Worm (Caenorhabditis elegans) whole organism, L4 larva: ENCODE measurements around the gene sre-15.

ENCODE experiments used
- D1046.2 ChIP-seq: fragments of 200-800 bp; sonication (Bioruptor generic); IDR thresholded peaks from 2 replicates; pipeline ENCODE4 v1.3.6; 2022; ENCODE audit warnings: missing genetic modification characterization, missing compliant biosample characterization
- F26F4.8 ChIP-seq: fragments of 200-800 bp; sonication (Bioruptor generic); conservative IDR thresholded peaks from 2 replicates; pipeline ENCODE4 v1.3.6; 2022; ENCODE audit warnings: missing genetic modification characterization, missing compliant biosample characterization
- F49E8.2 ChIP-seq: sonication (generic microtip); optimal IDR thresholded peaks from 2 replicates; lab custom pipeline; 2016; ENCODE audit warnings: missing compliant biosample characterization, mild to moderate bottlenecking, missing genetic modification characterization, borderline replicate concordance
- T26A8.4 ChIP-seq: fragments of 200-800 bp; sonication (Bioruptor generic); IDR thresholded peaks from 2 replicates; pipeline ENCODE4 v1.3.6; 2022; ENCODE audit warnings: missing genetic modification characterization, missing compliant biosample characterization
- ZK337.2 ChIP-seq: fragments of 200-800 bp; sonication (Bioruptor generic); IDR thresholded peaks from 2 replicates; pipeline ENCODE4 v1.3.6; 2022; ENCODE audit warnings: missing genetic modification reagents, missing genetic modification characterization, missing compliant biosample characterization
- aha-1 ChIP-seq: fragments of 150-350 bp; peaks from one replicate; lab custom pipeline; 2014; ENCODE audit warnings: missing biosample characterization, missing genetic modification characterization
- arid-1 ChIP-seq: fragments of 200-800 bp; sonication (Bioruptor generic); conservative IDR thresholded peaks from 2 replicates; pipeline ENCODE4 v1.3.6; 2022; ENCODE audit warnings: missing genetic modification reagents, missing genetic modification characterization, missing compliant biosample characterization
- attf-4 ChIP-seq: sonication (generic microtip); optimal IDR thresholded peaks from 3 replicates; lab custom pipeline; 2017; ENCODE audit warnings: missing biosample characterization, missing genetic modification characterization
- ceh-62 ChIP-seq: sonication (generic microtip); optimal IDR thresholded peaks from 2 replicates; lab custom pipeline; 2017; ENCODE audit warnings: missing biosample characterization, missing genetic modification characterization
- cey-2 ChIP-seq: sonication (generic microtip); optimal IDR thresholded peaks from 3 replicates; lab custom pipeline; 2017; ENCODE audit warnings: missing genetic modification characterization, mild to moderate bottlenecking, missing compliant biosample characterization, antibody characterized with exemption, borderline replicate concordance; ENCODE audit not compliant: insufficient read depth
- ctbp-1 ChIP-seq: fragments of 200-800 bp; sonication (Bioruptor generic); IDR thresholded peaks from 2 replicates; pipeline ENCODE4 v1.3.6; 2022; ENCODE audit warnings: missing genetic modification reagents, missing genetic modification characterization, missing compliant biosample characterization
- daf-8 ChIP-seq: fragments of 200-800 bp; sonication (Bioruptor generic); IDR thresholded peaks from 2 replicates; pipeline ENCODE4 v1.3.6; 2022; ENCODE audit warnings: missing genetic modification characterization, missing compliant biosample characterization
- duxl-1 ChIP-seq: sonication (generic microtip); optimal IDR thresholded peaks from 2 replicates; lab custom pipeline; 2016; ENCODE audit warnings: mild to moderate bottlenecking, missing genetic modification characterization, moderate library complexity, missing compliant biosample characterization; ENCODE audit not compliant: poor library complexity
- dve-1 ChIP-seq: sonication (generic microtip); optimal IDR thresholded peaks from 2 replicates; lab custom pipeline; 2017; ENCODE audit warnings: antibody characterized with exemption, mild to moderate bottlenecking, missing genetic modification characterization, missing compliant biosample characterization; ENCODE audit not compliant: insufficient read depth
- egl-27 ChIP-seq: sonication (generic microtip); optimal IDR thresholded peaks from 3 replicates; lab custom pipeline; 2017; ENCODE audit warnings: missing biosample characterization, missing genetic modification reagents, missing genetic modification characterization
- egl-43 ChIP-seq: fragments of 200-800 bp; sonication (Bioruptor generic); IDR thresholded peaks from 2 replicates; pipeline ENCODE4 v1.3.6; 2022; ENCODE audit warnings: missing genetic modification reagents, missing genetic modification characterization, missing compliant biosample characterization
- fkh-10 ChIP-seq: fragments of 150-350 bp; optimal IDR thresholded peaks from 2 replicates; lab custom pipeline; 2014; ENCODE audit warnings: missing biosample characterization, missing genetic modification reagents, missing genetic modification characterization
- hlh-30 ChIP-seq: sonication (generic microtip); optimal IDR thresholded peaks from 2 replicates; lab custom pipeline; 2017; ENCODE audit warnings: antibody characterized with exemption, mild to moderate bottlenecking, missing genetic modification characterization, missing compliant biosample characterization; ENCODE audit not compliant: insufficient read depth
- lim-7 ChIP-seq: fragments of 200-800 bp; sonication (Bioruptor generic); IDR thresholded peaks from 2 replicates; pipeline ENCODE4 v1.3.6; 2022; ENCODE audit warnings: missing genetic modification characterization, missing compliant biosample characterization
- lsy-2 ChIP-seq, 2 experiments: fragments of 150-350 bp in 1 of 2; sonication (generic microtip) in 1 of 2; optimal IDR thresholded peaks; 2 replicates each; lab custom pipeline; 2014 to 2017; ENCODE audit warnings: missing biosample characterization in 2 of 2, missing genetic modification characterization in 2 of 2
- madf-9 ChIP-seq: fragments of 200-800 bp; sonication (Bioruptor generic); conservative IDR thresholded peaks from 2 replicates; pipeline ENCODE4 v1.3.6; 2022; ENCODE audit warnings: missing genetic modification reagents, missing genetic modification characterization, missing compliant biosample characterization
- mdt-29 ChIP-seq: fragments of 200-800 bp; sonication (Bioruptor generic); IDR thresholded peaks from 2 replicates; pipeline ENCODE4 v1.3.6; 2022; ENCODE audit warnings: missing genetic modification reagents, missing genetic modification characterization, missing compliant biosample characterization
- mep-1 ChIP-seq: fragments of 150-350 bp; sonication (generic microtip); optimal IDR thresholded peaks from 3 replicates; lab custom pipeline; 2014; ENCODE audit warnings: missing biosample characterization, missing genetic modification characterization
- nhr-10 ChIP-seq: fragments of 150-350 bp; optimal IDR thresholded peaks from 2 replicates; lab custom pipeline; 2014; ENCODE audit warnings: missing biosample characterization, missing genetic modification characterization
- nhr-102 ChIP-seq: sonication (generic microtip); optimal IDR thresholded peaks from 2 replicates; lab custom pipeline; 2016; ENCODE audit warnings: mild to moderate bottlenecking, missing genetic modification characterization, moderate library complexity, missing compliant biosample characterization
- nhr-11 ChIP-seq: fragments of 150-350 bp; optimal IDR thresholded peaks from 2 replicates; lab custom pipeline; 2014; ENCODE audit warnings: missing biosample characterization, missing genetic modification characterization
- nhr-111 ChIP-seq: fragments of 200-800 bp; sonication (Bioruptor generic); optimal IDR thresholded peaks from 2 replicates; lab custom pipeline; 2018; ENCODE audit warnings: mild to moderate bottlenecking, missing genetic modification characterization, missing compliant biosample characterization
- nhr-237 ChIP-seq: sonication (generic microtip); optimal IDR thresholded peaks from 2 replicates; lab custom pipeline; 2017; ENCODE audit warnings: missing biosample characterization, missing genetic modification characterization
- nhr-25 ChIP-seq: sonication (generic microtip); optimal IDR thresholded peaks from 2 replicates; lab custom pipeline; 2017; ENCODE audit warnings: missing genetic modification characterization, mild to moderate bottlenecking, missing compliant biosample characterization, antibody characterized with exemption, moderate library complexity, borderline replicate concordance; ENCODE audit not compliant: insufficient read depth
- nhr-42 ChIP-seq: fragments of 200-800 bp; sonication (Bioruptor generic); IDR thresholded peaks from 2 replicates; pipeline ENCODE4 v1.3.6; 2022; ENCODE audit warnings: missing genetic modification characterization, missing compliant biosample characterization
- nhr-77 ChIP-seq: fragments of 150-350 bp; optimal IDR thresholded peaks from 2 replicates; lab custom pipeline; 2014; ENCODE audit warnings: missing biosample characterization, missing genetic modification characterization
- rbr-2 ChIP-seq: sonication (generic microtip); optimal IDR thresholded peaks from 2 replicates; lab custom pipeline; 2016; ENCODE audit warnings: missing genotype, missing genetic modification characterization, missing compliant biosample characterization
- saeg-2 ChIP-seq: fragments of 200-800 bp; sonication (Bioruptor generic); IDR thresholded peaks from 2 replicates; pipeline ENCODE4 v1.3.6; 2022; ENCODE audit warnings: missing genetic modification reagents, missing genetic modification characterization, missing compliant biosample characterization
- set-16 ChIP-seq: fragments of 200-800 bp; sonication (Bioruptor generic); IDR thresholded peaks from 2 replicates; pipeline ENCODE4 v1.3.6; 2022; ENCODE audit warnings: missing genetic modification reagents, missing genetic modification characterization, missing compliant biosample characterization
- spr-3 ChIP-seq: fragments of 200-800 bp; sonication (Bioruptor generic); optimal IDR thresholded peaks from 2 replicates; lab custom pipeline; 2018; ENCODE audit warnings: mild to moderate bottlenecking, missing genetic modification characterization, missing compliant biosample characterization
- zag-1 ChIP-seq: fragments of 150-350 bp; optimal IDR thresholded peaks from 2 replicates; lab custom pipeline; 2014; ENCODE audit warnings: missing biosample characterization, missing genetic modification characterization
- zip-11 ChIP-seq: fragments of 200-800 bp; sonication (Bioruptor generic); IDR thresholded peaks from 2 replicates; pipeline ENCODE4 v1.3.6; 2022; ENCODE audit warnings: missing genetic modification characterization, missing compliant biosample characterization
- zip-2 ChIP-seq: fragments of 150-350 bp; optimal IDR thresholded peaks from 2 replicates; lab custom pipeline; 2014; ENCODE audit warnings: missing biosample characterization, missing genetic modification characterization
- ztf-11 ChIP-seq: fragments of 150-350 bp; optimal IDR thresholded peaks from 2 replicates; lab custom pipeline; 2014; ENCODE audit warnings: missing biosample characterization, missing genetic modification characterization

The sre-15 gene

ce11 chrIV:12244706-12245105 lies at the start of gene sre-15:
TSS of gene sre-15 (minus strand) at chrIV:12244806.
- TF ChIP-seq lsy-2 (tag; optimal IDR thresholded peaks at IDR 0.05; lab: Kevin White, UChicago): no peak
- TF ChIP-seq nhr-111 (GFP tag; lab: Kevin White, UChicago): no peak
- no peak for TF ChIP-seq daf-8 (GFP tag; lab: Robert Waterston, UW)
- TF ChIP-seq nhr-11: no peak
- TF ChIP-seq duxl-1 (tag; lab: Kevin White, UChicago): no peak
- TF ChIP-seq arid-1 (GFP tag; lab: Robert Waterston, UW): no peak
- TF ChIP-seq fkh-10 (GFP tag; lab: Kevin White, UChicago): no peak
- no peak for TF ChIP-seq zip-2
- no peak for TF ChIP-seq attf-4 (tag; lab: Kevin White, UChicago)
- TF ChIP-seq nhr-237: no peak
- TF ChIP-seq ctbp-1 (GFP tag; lab: Robert Waterston, UW): no peak

ce11 chrIV:12290744-12291143 lies 46.1 kb upstream of the sre-15 start, which contains the start of gene C42C1.8:
TSS of gene C42C1.8 (plus strand) at chrIV:12291044.
- TF ChIP-seq nhr-11 (no peak), mep-1 (tag; lab: Kevin White, UChicago) (no peak), dve-1 (tag; lab: Kevin White, UChicago) (no peak), nhr-77 (tag; lab: Kevin White, UChicago) (no peak), zag-1 (no peak), saeg-2 (no peak), hlh-30 (tag; lab: Kevin White, UChicago) (no peak), nhr-25 (tag; lab: Kevin White, UChicago) (no peak), ceh-62 (no peak), egl-43 (no peak), F26F4.8 (GFP tag; lab: Robert Waterston, UW) (no peak), D1046.2 (GFP tag; lab: Robert Waterston, UW) (no peak), nhr-42 (GFP tag; lab: Robert Waterston, UW) (no peak), madf-9 (GFP tag; lab: Robert Waterston, UW) (no peak), cey-2 (tag; lab: Kevin White, UChicago) (no peak), set-16 (GFP tag; lab: Robert Waterston, UW) (no peak), ZK337.2 (GFP tag; lab: Robert Waterston, UW) (no peak), spr-3 (GFP tag; lab: Kevin White, UChicago) (no peak)

ce11 chrIV:12289149-12289548 lies 44.5 kb upstream of the sre-15 start, which contains the start of gene C42C1.9:
TSS of gene C42C1.9 (plus strand) at chrIV:12289449.
- TF ChIP-seq aha-1 (tag; lab: Kevin White, UChicago) (no peak), T26A8.4 (GFP tag; lab: Robert Waterston, UW) (no peak), F49E8.2 (no peak), dve-1 (tag; lab: Kevin White, UChicago) (no peak), nhr-102 (tag; lab: Kevin White, UChicago) (no peak), mdt-29 (GFP tag; lab: Robert Waterston, UW) (no peak), ztf-11 (tag; lab: Kevin White, UChicago) (no peak), lim-7 (GFP tag; lab: Robert Waterston, UW) (no peak)

- TF ChIP-seq spr-3 (GFP tag; lab: Kevin White, UChicago) (no peak), egl-27 (tag; lab: Kevin White, UChicago) (no peak), nhr-10 (no peak), rbr-2 (tag; lab: Kevin White, UChicago) (no peak), ceh-62 (no peak), zip-11 (GFP tag; lab: Robert Waterston, UW) (no peak)
Measured at ce11 chrIV:12287628-12288027, 43.0 kb upstream of the sre-15 start, which contains the start of gene erl-1. TSS of gene erl-1 (plus strand) at chrIV:12287928.
